In genomic region chr2L:9711107-9711585, dm6 we compare ENCODE assay signal across 4 fruit fly cellular contexts.
TF ChIP-seq lines count a peak whose summit lies in the region.

Gene CG4364, minus strand, starts transcription at chr2L:9711271.

- peak; percentile 26 to 49 for TF ChIP-seq CTCF in S2 (optimal IDR thresholded peaks at IDR 0.05; lab: Kevin White, UChicago)
- TF ChIP-seq CTCF in whole organism, embryonic (GFP tag; optimal IDR thresholded peaks at IDR 0.05; lab: Kevin White, UChicago): peak; percentile 12

TF ChIP-seq in whole organism, adult, 20 proteins besides CTCF, POLR2A, EP300 and RAD21:
- TF ChIP-seq tj (GFP tag; optimal IDR thresholded peaks at IDR 0.05; lab: Kevin White, UChicago) (no peak), bab1 (GFP tag; optimal IDR thresholded peaks at IDR 0.05; lab: Kevin White, UChicago) (peak; percentile 55), Mnt (GFP tag; optimal IDR thresholded peaks at IDR 0.05; lab: Kevin White, UChicago) (peak; percentile 81)

TF ChIP-seq in whole organism, embryonic, 481 proteins besides CTCF, POLR2A, EP300 and RAD21 (continues in another document):
- TF ChIP-seq nau (GFP tag; optimal IDR thresholded peaks at IDR 0.05; lab: Kevin White, UChicago) (no peak), CG17361 (GFP tag; IDR thresholded peaks at IDR 0.05; lab: Robert Waterston, UW) (peak; percentile 27; the same call in 1 of the 3 replicates), stc (GFP tag; IDR thresholded peaks at IDR 0.05; lab: Robert Waterston, UW) (no peak), z (GFP tag; IDR thresholded peaks at IDR 0.05; lab: Robert Waterston, UW) (no peak), Rx (GFP tag; IDR thresholded peaks at IDR 0.05; lab: Robert Waterston, UW) (no peak), knrl (GFP tag; IDR thresholded peaks at IDR 0.05; lab: Robert Waterston, UW; ENCODE audit: partially characterized antibody) (peak; percentile 83), her (GFP tag; optimal IDR thresholded peaks at IDR 0.05; lab: Kevin White, UChicago) (peak; percentile 97), ara (GFP tag; IDR thresholded peaks at IDR 0.05; lab: Robert Waterston, UW) (no peak), Xrp1 (GFP tag; IDR thresholded peaks at IDR 0.05; lab: Robert Waterston, UW) (no peak), CG1603 (tag; optimal IDR thresholded peaks at IDR 0.05; lab: Kevin White, UChicago) (peak; percentile 10), Atf6 (GFP tag; IDR thresholded peaks at IDR 0.05; lab: Robert Waterston, UW) (no peak), tap (tag; optimal IDR thresholded peaks at IDR 0.05; lab: Kevin White, UChicago) (no peak), pnt (GFP tag; optimal IDR thresholded peaks at IDR 0.05; lab: Kevin White, UChicago) (no peak), Max (GFP tag; optimal IDR thresholded peaks at IDR 0.05; lab: Kevin White, UChicago) (peak; percentile 87), aop (GFP tag; IDR thresholded peaks at IDR 0.05; lab: Robert Waterston, UW) (no peak), Hmr (GFP tag; optimal IDR thresholded peaks at IDR 0.05; lab: Kevin White, UChicago) (no peak), MESR4 (GFP tag; optimal IDR thresholded peaks at IDR 0.05; lab: Kevin White, UChicago) (peak; percentile 63), ato (GFP tag; IDR thresholded peaks at IDR 0.05; lab: Robert Waterston, UW; ENCODE audit: partially characterized antibody) (peak; percentile 44; the same call in 1 of the 2 replicates), MBD-R2 (GFP tag; IDR thresholded peaks at IDR 0.05; lab: Robert Waterston, UW) (peak; percentile 38; the same call in 1 of the 2 replicates), nmo (GFP tag; optimal IDR thresholded peaks at IDR 0.05; lab: Kevin White, UChicago) (peak; percentile 69), vfl (GFP tag; optimal IDR thresholded peaks at IDR 0.05; lab: Kevin White, UChicago) (no peak), dm (GFP tag; optimal IDR thresholded peaks at IDR 0.05; lab: Kevin White, UChicago) (peak; percentile 90), HLH4C (GFP tag; IDR thresholded peaks at IDR 0.05; lab: Robert Waterston, UW; ENCODE audit: partially characterized antibody) (peak; percentile 68), CkIIα-i1 (GFP tag; IDR thresholded peaks at IDR 0.05; lab: Robert Waterston, UW) (no peak), bigmax (GFP tag; optimal IDR thresholded peaks at IDR 0.05; lab: Kevin White, UChicago) (peak; percentile 88), ci (GFP tag; IDR thresholded peaks at IDR 0.05; lab: Robert Waterston, UW) (no peak), dpn (GFP tag; optimal IDR thresholded peaks at IDR 0.05; lab: Kevin White, UChicago) (no peak), CG10431 (GFP tag; optimal IDR thresholded peaks at IDR 0.05; lab: Kevin White, UChicago) (no peak), CG7963 (GFP tag; IDR thresholded peaks at IDR 0.05; lab: Robert Waterston, UW; ENCODE audit: partially characterized antibody) (peak; percentile 54; the same call in 2 of the 3 replicates), CG4328 (GFP tag; optimal IDR thresholded peaks at IDR 0.05; lab: Kevin White, UChicago) (no peak), Antp (GFP tag; optimal IDR thresholded peaks at IDR 0.05; lab: Kevin White, UChicago) (no peak), phol (tag; optimal IDR thresholded peaks at IDR 0.05; lab: Kevin White, UChicago) (peak; percentile 67), wdn (GFP tag; IDR thresholded peaks at IDR 0.05; lab: Robert Waterston, UW) (no peak), amos (GFP tag; IDR thresholded peaks at IDR 0.05; lab: Robert Waterston, UW; ENCODE audit: partially characterized antibody) (peak; percentile 57; the same call in 1 of the 2 replicates), CG1233 (GFP tag; optimal IDR thresholded peaks at IDR 0.05; lab: Kevin White, UChicago) (no peak), CG1024 (GFP tag; IDR thresholded peaks at IDR 0.05; lab: Robert Waterston, UW) (no peak), CG34422 (GFP tag; IDR thresholded peaks at IDR 0.05; lab: Robert Waterston, UW) (0 out of 3 replicates have a peak, but pooled peaks have one; percentile 68), Sox102F (GFP tag; optimal IDR thresholded peaks at IDR 0.05; lab: Kevin White, UChicago) (no peak), Med (GFP tag; lab: Kevin White, UChicago) (peak; percentile 63), fd3F (GFP tag; optimal IDR thresholded peaks at IDR 0.05; lab: Kevin White, UChicago) (no peak), hbn (GFP tag; IDR thresholded peaks at IDR 0.05; lab: Robert Waterston, UW; ENCODE audit: partially characterized antibody) (peak; percentile 59), Eip74EF (GFP tag; optimal IDR thresholded peaks at IDR 0.05; lab: Kevin White, UChicago) (no peak)

TF ChIP-seq in whole organism, wandering third instar larva, 38 proteins besides CTCF, POLR2A, EP300 and RAD21:
- no peak for TF ChIP-seq N (GFP tag; optimal IDR thresholded peaks at IDR 0.05; lab: Kevin White, UChicago)
- peak; percentile 67 for TF ChIP-seq Myc (optimal IDR thresholded peaks at IDR 0.05; lab: Kevin White, UChicago)
TF ChIP-seq in whole organism, wandering third instar larva: peak in this region for 1.
